Worm (Caenorhabditis elegans) whole organism, mixed stage, embryonic: ENCODE results near the gene C09B8.3.

ENCODE experiments used
- M03D4.4 ChIP-seq: sonication (generic microtip); optimal IDR thresholded peaks from 2 replicates; lab custom pipeline; 2017; ENCODE audit warnings: mild to moderate bottlenecking, missing genetic modification characterization, missing compliant biosample characterization
- bed-3 ChIP-seq: fragments of 200-800 bp; sonication (Bioruptor generic); optimal IDR thresholded peaks from 3 replicates; lab custom pipeline; 2018; ENCODE audit warnings: mild to moderate bottlenecking, missing genetic modification characterization, moderate library complexity, missing compliant biosample characterization
- blmp-1 ChIP-seq: fragments of 150-350 bp; optimal IDR thresholded peaks from 2 replicates; lab custom pipeline; 2014; ENCODE audit warnings: missing biosample characterization, missing genetic modification characterization
- ceh-39 ChIP-seq: fragments of 150-350 bp; optimal IDR thresholded peaks from 2 replicates; lab custom pipeline; 2014; ENCODE audit warnings: missing biosample characterization, missing genetic modification characterization
- ceh-43 ChIP-seq: fragments of 200-800 bp; sonication (Bioruptor generic); optimal IDR thresholded peaks from 2 replicates; lab custom pipeline; 2018; ENCODE audit warnings: mild to moderate bottlenecking, missing genetic modification characterization, moderate library complexity, missing compliant biosample characterization
- ceh-83 ChIP-seq: fragments of 200-800 bp; sonication (Bioruptor generic); optimal IDR thresholded peaks from 2 replicates; lab custom pipeline; 2018; ENCODE audit warnings: mild to moderate bottlenecking, missing genetic modification characterization, missing compliant biosample characterization
- ces-1 ChIP-seq: fragments of 150-350 bp; optimal IDR thresholded peaks from 2 replicates; lab custom pipeline; 2014; ENCODE audit warnings: missing biosample characterization, missing genetic modification reagents, missing genetic modification characterization
- cnd-1 ChIP-seq: fragments of 200-800 bp; sonication (Bioruptor generic); optimal IDR thresholded peaks from 2 replicates; lab custom pipeline; 2018; ENCODE audit warnings: mild to moderate bottlenecking, missing genetic modification characterization, missing compliant biosample characterization
- drap-1 ChIP-seq: fragments of 200-800 bp; sonication (Bioruptor generic); optimal IDR thresholded peaks from 3 replicates; lab custom pipeline; 2018; ENCODE audit warnings: mild to moderate bottlenecking, missing genetic modification characterization, missing compliant biosample characterization
- elt-1 ChIP-seq: sonication (generic microtip); optimal IDR thresholded peaks from 2 replicates; lab custom pipeline; 2017; ENCODE audit warnings: missing genetic modification characterization, mild to moderate bottlenecking, missing compliant biosample characterization, antibody characterized with exemption, moderate library complexity, borderline replicate concordance; ENCODE audit not compliant: insufficient read depth
- elt-3 ChIP-seq: fragments of 150-350 bp; optimal IDR thresholded peaks from 2 replicates; lab custom pipeline; 2014; ENCODE audit warnings: missing biosample characterization, missing genetic modification characterization
- flh-1 ChIP-seq: fragments of 200-800 bp; sonication (Bioruptor generic); optimal IDR thresholded peaks from 2 replicates; lab custom pipeline; 2018; ENCODE audit warnings: mild to moderate bottlenecking, missing genetic modification characterization, moderate library complexity, missing compliant biosample characterization
- ham-2 ChIP-seq: fragments of 200-800 bp; sonication (Bioruptor generic); optimal IDR thresholded peaks from 2 replicates; lab custom pipeline; 2018; ENCODE audit warnings: mild to moderate bottlenecking, missing genetic modification characterization, missing compliant biosample characterization
- hlh-1 ChIP-seq: fragments of 150-350 bp; optimal IDR thresholded peaks from 2 replicates; lab custom pipeline; 2014; ENCODE audit warnings: missing biosample characterization, missing genetic modification reagents, missing genetic modification characterization
- lin-13 ChIP-seq: fragments of 150-350 bp; optimal IDR thresholded peaks from 2 replicates; lab custom pipeline; 2014; ENCODE audit warnings: missing biosample characterization, missing genetic modification characterization
- lin-32 ChIP-seq: fragments of 200-800 bp; sonication (Bioruptor generic); optimal IDR thresholded peaks from 2 replicates; lab custom pipeline; 2018; ENCODE audit warnings: mild to moderate bottlenecking, missing genetic modification characterization, missing compliant biosample characterization
- lsy-2 ChIP-seq: fragments of 150-350 bp; optimal IDR thresholded peaks from 2 replicates; lab custom pipeline; 2014; ENCODE audit warnings: missing biosample characterization, missing genetic modification characterization
- mab-5 ChIP-seq: fragments of 150-350 bp; optimal IDR thresholded peaks from 2 replicates; lab custom pipeline; 2014; ENCODE audit warnings: missing biosample characterization, missing genetic modification characterization
- mep-1 ChIP-seq: fragments of 150-350 bp; optimal IDR thresholded peaks from 2 replicates; lab custom pipeline; 2017; ENCODE audit warnings: missing biosample characterization, missing genetic modification reagents, missing genetic modification characterization, inconsistent platforms
- mls-2 ChIP-seq: sonication (generic microtip); optimal IDR thresholded peaks from 2 replicates; lab custom pipeline; 2016; ENCODE audit warnings: mild to moderate bottlenecking, missing genetic modification characterization, moderate library complexity, missing compliant biosample characterization
- nhr-12 ChIP-seq: fragments of 150-350 bp; optimal IDR thresholded peaks from 2 replicates; lab custom pipeline; 2014; ENCODE audit warnings: missing biosample characterization, missing genetic modification characterization
- nhr-2 ChIP-seq: fragments of 150-350 bp; optimal IDR thresholded peaks from 2 replicates; lab custom pipeline; 2014; ENCODE audit warnings: missing biosample characterization, missing genetic modification characterization
- nhr-237 ChIP-seq: fragments of 150-350 bp; optimal IDR thresholded peaks from 2 replicates; lab custom pipeline; 2014; ENCODE audit warnings: missing biosample characterization, missing genetic modification characterization
- nhr-28 ChIP-seq: fragments of 150-350 bp; optimal IDR thresholded peaks from 2 replicates; lab custom pipeline; 2014; ENCODE audit warnings: missing biosample characterization, missing genetic modification characterization
- nhr-76 ChIP-seq: sonication (generic microtip); optimal IDR thresholded peaks from 2 replicates; lab custom pipeline; 2017; ENCODE audit warnings: missing biosample characterization, missing genetic modification characterization
- pha-4 ChIP-seq: fragments of 150-350 bp; optimal IDR thresholded peaks from 2 replicates; lab custom pipeline; 2018; ENCODE audit warnings: missing biosample characterization, missing genetic modification reagents, missing genetic modification characterization
- sem-2 ChIP-seq: fragments of 200-800 bp; sonication (Bioruptor generic); optimal IDR thresholded peaks from 2 replicates; lab custom pipeline; 2018; ENCODE audit warnings: mild to moderate bottlenecking, missing genetic modification characterization, missing compliant biosample characterization
- snpc-4 ChIP-seq: fragments of 150-350 bp; optimal IDR thresholded peaks from 2 replicates; lab custom pipeline; 2014; ENCODE audit warnings: missing biosample characterization, missing genetic modification characterization
- sptf-1 ChIP-seq: sonication (generic microtip); optimal IDR thresholded peaks from 2 replicates; lab custom pipeline; 2017; ENCODE audit warnings: mild to moderate bottlenecking, missing genetic modification characterization, moderate library complexity, missing compliant biosample characterization
- tbx-8 ChIP-seq: fragments of 200-800 bp; sonication (Bioruptor generic); optimal IDR thresholded peaks from 2 replicates; lab custom pipeline; 2018; ENCODE audit warnings: mild to moderate bottlenecking, missing genetic modification characterization, moderate library complexity, missing compliant biosample characterization
- unc-120 ChIP-seq: sonication (generic microtip); optimal IDR thresholded peaks from 2 replicates; lab custom pipeline; 2017; ENCODE audit warnings: missing genetic modification characterization, missing compliant biosample characterization; ENCODE audit not compliant: poor library complexity, severe bottlenecking
- unc-39 ChIP-seq: fragments of 150-350 bp; optimal IDR thresholded peaks from 2 replicates; lab custom pipeline; 2014; ENCODE audit warnings: missing biosample characterization, missing genetic modification characterization
- unc-62 ChIP-seq: fragments of 150-350 bp; optimal IDR thresholded peaks from 2 replicates; lab custom pipeline; 2014; ENCODE audit warnings: missing biosample characterization, missing genetic modification reagents, missing genetic modification characterization
- zip-8 ChIP-seq: fragments of 150-350 bp; optimal IDR thresholded peaks from 2 replicates; lab custom pipeline; 2014; ENCODE audit warnings: missing biosample characterization, missing genetic modification characterization
- ztf-11 ChIP-seq: fragments of 150-350 bp; optimal IDR thresholded peaks from 2 replicates; lab custom pipeline; 2014; ENCODE audit warnings: missing biosample characterization, missing genetic modification characterization

The C09B8.3 gene

ce11 chrX:6043283-6043682 lies 32.8 kb upstream of the C09B8.3 start:
- TF ChIP-seq elt-3 (tag; lab: Kevin White, UChicago) (no peak), pha-4 (tag; lab: Kevin White, UChicago) (peak; percentile 3)

ce11 chrX:6041995-6042481 lies 31.6 kb upstream of the C09B8.3 start:
- TF ChIP-seq lsy-2 (tag; lab: Kevin White, UChicago) (no peak), elt-1 (tag; lab: Kevin White, UChicago) (no peak), ham-2 (GFP tag; lab: Kevin White, UChicago) (peak; percentile 73), snpc-4 (tag; lab: Kevin White, UChicago) (no peak), lin-13 (tag; lab: Kevin White, UChicago) (no peak), drap-1 (GFP tag; lab: Kevin White, UChicago) (no peak), nhr-237 (tag; lab: Kevin White, UChicago) (peak; percentile 80), elt-3 (tag; lab: Kevin White, UChicago) (peak; percentile 81), unc-120 (peak; percentile 58), hlh-1 (tag; lab: Kevin White, UChicago) (peak; percentile 62)

ce11 chrX:6041094-6041441 lies 30.6 kb upstream of the C09B8.3 start:
- TF ChIP-seq lin-32 (GFP tag; lab: Kevin White, UChicago) (no peak), hlh-1 (tag; lab: Kevin White, UChicago) (peak; percentile 7), unc-62 (GFP tag; lab: Kevin White, UChicago) (no peak), ztf-11 (no peak)

ce11 chrX:6040435-6041093 lies 30.1 kb upstream of the C09B8.3 start:
- TF ChIP-seq ceh-39 (tag; lab: Kevin White, UChicago) (no peak), sptf-1 (peak; percentile 60), nhr-2 (no peak), elt-1 (tag; lab: Kevin White, UChicago) (no peak), zip-8 (peak; percentile 56), mep-1 (tag; lab: Kevin White, UChicago) (no peak), mls-2 (tag; lab: Kevin White, UChicago) (peak; percentile 5), unc-62 (GFP tag; lab: Kevin White, UChicago) (no peak), ztf-11 (no peak), lsy-2 (tag; lab: Kevin White, UChicago) (no peak), cnd-1 (tag; lab: Kevin White, UChicago) (no peak), ham-2 (GFP tag; lab: Kevin White, UChicago) (no peak), elt-3 (tag; lab: Kevin White, UChicago) (no peak), ceh-43 (GFP tag; lab: Kevin White, UChicago) (no peak), nhr-237 (tag; lab: Kevin White, UChicago) (no peak), unc-39 (tag; lab: Kevin White, UChicago) (no peak), snpc-4 (tag; lab: Kevin White, UChicago) (no peak), flh-1 (GFP tag; lab: Kevin White, UChicago) (no peak), drap-1 (GFP tag; lab: Kevin White, UChicago) (no peak), M03D4.4 (tag; lab: Kevin White, UChicago) (peak; percentile 65), tbx-8 (GFP tag; lab: Kevin White, UChicago) (no peak), lin-32 (GFP tag; lab: Kevin White, UChicago) (no peak), blmp-1 (no peak), nhr-12 (tag; lab: Kevin White, UChicago) (no peak), ceh-83 (GFP tag; lab: Kevin White, UChicago) (no peak), nhr-76 (tag; lab: Kevin White, UChicago) (no peak), nhr-28 (tag; lab: Kevin White, UChicago) (no peak), pha-4 (tag; lab: Kevin White, UChicago) (no peak), ces-1 (GFP tag; lab: Kevin White, UChicago) (peak; percentile 36), bed-3 (no peak), sem-2 (GFP tag; lab: Kevin White, UChicago) (no peak), hlh-1 (tag; lab: Kevin White, UChicago) (no peak), unc-120 (peak; percentile 45), lin-13 (tag; lab: Kevin White, UChicago) (no peak), mab-5 (tag; lab: Kevin White, UChicago) (no peak)
- TF ChIP-seq, all 35 proteins: peak for 6
